Worm (Caenorhabditis elegans) whole organism, L4 larva: Measurements from ENCODE around the gene nyn-1.
A peak's percentile ranks its signal among the peaks of the same experiment; 100 is the strongest.

Source experiments
- F10B5.3 ChIP-seq: sonication (generic microtip); optimal IDR thresholded peaks from 2 replicates; lab custom pipeline; 2016; ENCODE audit warnings: mild to moderate bottlenecking, missing genetic modification characterization, missing compliant biosample characterization
- F37D6.2 ChIP-seq: sonication (generic microtip); optimal IDR thresholded peaks from 2 replicates; lab custom pipeline; 2016; ENCODE audit warnings: mild to moderate bottlenecking, missing genetic modification characterization, missing compliant biosample characterization
- R02D3.7 ChIP-seq: fragments of 150-350 bp; sonication (generic microtip); optimal IDR thresholded peaks from 3 replicates; lab custom pipeline; 2014; ENCODE audit warnings: missing biosample characterization, missing genetic modification characterization
- T26A8.4 ChIP-seq: fragments of 200-800 bp; sonication (Bioruptor generic); IDR thresholded peaks from 2 replicates; pipeline ENCODE4 v1.3.6; 2022; ENCODE audit warnings: missing genetic modification characterization, missing compliant biosample characterization
- Y75B8A.6 ChIP-seq: fragments of 200-800 bp; sonication (Bioruptor generic); IDR thresholded peaks from 2 replicates; pipeline ENCODE4 v1.3.6; 2022; ENCODE audit warnings: missing genetic modification reagents, missing genetic modification characterization, missing compliant biosample characterization
- ZK337.2 ChIP-seq: fragments of 200-800 bp; sonication (Bioruptor generic); IDR thresholded peaks from 2 replicates; pipeline ENCODE4 v1.3.6; 2022; ENCODE audit warnings: missing genetic modification reagents, missing genetic modification characterization, missing compliant biosample characterization
- aly-2 ChIP-seq: sonication (generic microtip); optimal IDR thresholded peaks from 2 replicates; lab custom pipeline; 2018; ENCODE audit warnings: missing biosample characterization, missing genetic modification characterization
- ceh-20 ChIP-seq: fragments of 200-800 bp; sonication (Bioruptor generic); IDR thresholded peaks from 2 replicates; pipeline ENCODE4 v1.3.6; 2022; ENCODE audit warnings: missing genetic modification reagents, missing genetic modification characterization, missing compliant biosample characterization
- ceh-28 ChIP-seq: fragments of 150-350 bp; optimal IDR thresholded peaks from 2 replicates; lab custom pipeline; 2014; ENCODE audit warnings: missing biosample characterization, missing genetic modification reagents, missing genetic modification characterization
- ceh-44 ChIP-seq: fragments of 200-800 bp; sonication (Bioruptor generic); IDR thresholded peaks from 2 replicates; pipeline ENCODE4 v1.3.6; 2022; ENCODE audit warnings: missing genetic modification reagents, missing genetic modification characterization, missing compliant biosample characterization
- ceh-82 ChIP-seq: sonication (generic microtip); optimal IDR thresholded peaks from 2 replicates; lab custom pipeline; 2017; ENCODE audit warnings: missing biosample characterization, missing genetic modification characterization
- ces-1 ChIP-seq: fragments of 150-350 bp; sonication (generic microtip); optimal IDR thresholded peaks from 4 replicates; lab custom pipeline; 2014; ENCODE audit warnings: missing biosample characterization, missing genetic modification reagents, missing genetic modification characterization
- ctbp-1 ChIP-seq: fragments of 200-800 bp; sonication (Bioruptor generic); IDR thresholded peaks from 2 replicates; pipeline ENCODE4 v1.3.6; 2022; ENCODE audit warnings: missing genetic modification reagents, missing genetic modification characterization, missing compliant biosample characterization
- dmd-8 ChIP-seq: fragments of 200-800 bp; sonication (Bioruptor generic); IDR thresholded peaks from 2 replicates; pipeline ENCODE4 v1.3.6; 2022; ENCODE audit warnings: missing genetic modification characterization, missing compliant biosample characterization
- dve-1 ChIP-seq: sonication (generic microtip); optimal IDR thresholded peaks from 2 replicates; lab custom pipeline; 2017; ENCODE audit warnings: antibody characterized with exemption, mild to moderate bottlenecking, missing genetic modification characterization, missing compliant biosample characterization; ENCODE audit not compliant: insufficient read depth
- hlh-30 ChIP-seq: sonication (generic microtip); optimal IDR thresholded peaks from 2 replicates; lab custom pipeline; 2017; ENCODE audit warnings: antibody characterized with exemption, mild to moderate bottlenecking, missing genetic modification characterization, missing compliant biosample characterization; ENCODE audit not compliant: insufficient read depth
- jun-1 ChIP-seq: fragments of 150-350 bp; optimal IDR thresholded peaks from 2 replicates; lab custom pipeline; 2014; ENCODE audit warnings: missing biosample characterization, missing genetic modification reagents, missing genetic modification characterization
- lin-15B ChIP-seq: fragments of 150-350 bp; sonication (generic microtip); optimal IDR thresholded peaks from 3 replicates; lab custom pipeline; 2014; ENCODE audit warnings: missing biosample characterization, missing genetic modification characterization
- lir-3 ChIP-seq: sonication (generic microtip); optimal IDR thresholded peaks from 2 replicates; lab custom pipeline; 2016; ENCODE audit warnings: mild to moderate bottlenecking, missing genetic modification characterization, missing compliant biosample characterization
- mes-2 ChIP-seq: sonication (generic microtip); optimal IDR thresholded peaks from 2 replicates; lab custom pipeline; 2016; ENCODE audit warnings: missing genotype, mild to moderate bottlenecking, missing genetic modification characterization, missing compliant biosample characterization; ENCODE audit not compliant: poor library complexity, severe bottlenecking
- nhr-10 ChIP-seq: fragments of 150-350 bp; optimal IDR thresholded peaks from 2 replicates; lab custom pipeline; 2014; ENCODE audit warnings: missing biosample characterization, missing genetic modification characterization
- nhr-11 ChIP-seq: fragments of 150-350 bp; optimal IDR thresholded peaks from 2 replicates; lab custom pipeline; 2014; ENCODE audit warnings: missing biosample characterization, missing genetic modification characterization
- nhr-237 ChIP-seq: sonication (generic microtip); optimal IDR thresholded peaks from 2 replicates; lab custom pipeline; 2017; ENCODE audit warnings: missing biosample characterization, missing genetic modification characterization
- nhr-28 ChIP-seq: fragments of 150-350 bp; optimal IDR thresholded peaks from 2 replicates; lab custom pipeline; 2014; ENCODE audit warnings: missing biosample characterization, missing genetic modification characterization
- nhr-41 ChIP-seq: fragments of 200-800 bp; sonication (Bioruptor generic); IDR thresholded peaks from 2 replicates; pipeline ENCODE4 v1.3.6; 2022; ENCODE audit warnings: missing genetic modification reagents, missing genetic modification characterization, missing compliant biosample characterization
- nhr-48 ChIP-seq: sonication (generic microtip); optimal IDR thresholded peaks from 2 replicates; lab custom pipeline; 2016; ENCODE audit warnings: mild to moderate bottlenecking, missing genetic modification characterization, missing compliant biosample characterization
- nhr-76 ChIP-seq: fragments of 150-350 bp; optimal IDR thresholded peaks from 2 replicates; lab custom pipeline; 2014; ENCODE audit warnings: missing biosample characterization, missing genetic modification characterization
- nhr-77 ChIP-seq: fragments of 150-350 bp; optimal IDR thresholded peaks from 2 replicates; lab custom pipeline; 2014; ENCODE audit warnings: missing biosample characterization, missing genetic modification characterization
- pha-4 ChIP-seq, 2 experiments: fragments of 150-350 bp in 1 of 2; fragments of 200-800 bp in 1 of 2; sonication (Bioruptor generic) in 1 of 2; IDR thresholded peaks in 1 of 2; optimal IDR thresholded peaks in 1 of 2; 2 replicates each; pipeline versions ENCODE4 v1.3.6 to Lab custom; 2014 to 2022; ENCODE audit warnings: missing genetic modification characterization in 2 of 2, missing genetic modification reagents in 2 of 2, missing biosample characterization in 1 of 2, missing compliant biosample characterization in 1 of 2
- rbr-2 ChIP-seq: sonication (generic microtip); optimal IDR thresholded peaks from 2 replicates; lab custom pipeline; 2016; ENCODE audit warnings: missing genotype, missing genetic modification characterization, missing compliant biosample characterization
- sdz-12 ChIP-seq: fragments of 200-800 bp; sonication (Bioruptor generic); optimal IDR thresholded peaks from 2 replicates; lab custom pipeline; 2018; ENCODE audit warnings: mild to moderate bottlenecking, missing genetic modification characterization, missing compliant biosample characterization
- spr-3 ChIP-seq: fragments of 200-800 bp; sonication (Bioruptor generic); optimal IDR thresholded peaks from 2 replicates; lab custom pipeline; 2018; ENCODE audit warnings: mild to moderate bottlenecking, missing genetic modification characterization, missing compliant biosample characterization
- tra-1 ChIP-seq: fragments of 200-800 bp; sonication (Bioruptor generic); IDR thresholded peaks from 2 replicates; pipeline ENCODE4 v1.3.6; 2022; ENCODE audit warnings: missing genetic modification reagents, missing genetic modification characterization, missing compliant biosample characterization
- unc-39 ChIP-seq: sonication (generic microtip); optimal IDR thresholded peaks from 2 replicates; lab custom pipeline; 2017; ENCODE audit warnings: missing biosample characterization, missing genetic modification characterization
- unc-62 ChIP-seq, 3 experiments: fragments of 150-350 bp in 1 of 3; sonication (generic microtip); optimal IDR thresholded peaks in 2 of 3; peaks in 1 of 3; 1 replicate in 1 of 3; 2 replicates in 2 of 3; lab custom pipeline; 2014 to 2017; ENCODE audit warnings: missing biosample characterization in 3 of 3, missing genetic modification characterization in 3 of 3, missing genetic modification reagents in 3 of 3, missing genotype in 1 of 3
- vab-7 ChIP-seq: fragments of 200-800 bp; sonication (Bioruptor generic); IDR thresholded peaks from 2 replicates; pipeline ENCODE4 v1.3.6; 2022; ENCODE audit warnings: missing genetic modification reagents, missing genetic modification characterization, missing compliant biosample characterization
- zfp-2 ChIP-seq: sonication (generic microtip); optimal IDR thresholded peaks from 2 replicates; lab custom pipeline; 2016; ENCODE audit warnings: mild to moderate bottlenecking, missing genetic modification characterization, missing compliant biosample characterization
- zip-11 ChIP-seq: fragments of 200-800 bp; sonication (Bioruptor generic); IDR thresholded peaks from 2 replicates; pipeline ENCODE4 v1.3.6; 2022; ENCODE audit warnings: missing genetic modification characterization, missing compliant biosample characterization

The nyn-1 gene

DNA sequence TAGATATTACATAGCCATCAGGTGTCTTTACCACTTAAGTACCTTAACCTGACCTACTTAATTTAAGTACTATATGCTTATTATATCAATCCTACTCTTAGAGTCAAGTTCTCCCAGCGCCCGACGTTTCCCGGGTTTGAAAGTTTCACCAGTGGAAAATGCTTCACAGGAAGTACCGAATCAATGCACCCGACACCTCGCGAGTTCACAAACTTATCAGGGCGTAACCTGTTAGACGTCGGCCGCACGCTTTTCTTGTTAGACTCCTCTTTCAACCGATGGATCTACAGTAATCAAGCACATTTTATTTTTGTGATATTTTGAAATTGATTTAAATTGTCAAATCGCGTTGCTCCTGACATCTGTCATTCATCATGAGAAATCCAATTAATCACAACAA lies 8.5 kb upstream of the nyn-1 start:
- no peak for TF ChIP-seq jun-1 (tag; lab: Kevin White, UChicago)
- no peak for TF ChIP-seq nhr-237 (tag; lab: Kevin White, UChicago)
- no peak for TF ChIP-seq nhr-76 (tag; lab: Kevin White, UChicago)
- TF ChIP-seq rbr-2 (tag; lab: Kevin White, UChicago), result no peak
- no peak for TF ChIP-seq dve-1 (tag; lab: Kevin White, UChicago)
- no peak for TF ChIP-seq ceh-44 (GFP tag; lab: Robert Waterston, UW)
- TF ChIP-seq mes-2, result no peak
- no peak for TF ChIP-seq R02D3.7 (tag; lab: Kevin White, UChicago)
- no peak for TF ChIP-seq nhr-28 (tag; lab: Kevin White, UChicago)
- TF ChIP-seq ctbp-1 (GFP tag; lab: Robert Waterston, UW), result no peak
- no peak for TF ChIP-seq nhr-10 (tag; lab: Kevin White, UChicago)
- TF ChIP-seq unc-39 (tag; lab: Kevin White, UChicago), result no peak
- no peak for TF ChIP-seq spr-3

DNA sequence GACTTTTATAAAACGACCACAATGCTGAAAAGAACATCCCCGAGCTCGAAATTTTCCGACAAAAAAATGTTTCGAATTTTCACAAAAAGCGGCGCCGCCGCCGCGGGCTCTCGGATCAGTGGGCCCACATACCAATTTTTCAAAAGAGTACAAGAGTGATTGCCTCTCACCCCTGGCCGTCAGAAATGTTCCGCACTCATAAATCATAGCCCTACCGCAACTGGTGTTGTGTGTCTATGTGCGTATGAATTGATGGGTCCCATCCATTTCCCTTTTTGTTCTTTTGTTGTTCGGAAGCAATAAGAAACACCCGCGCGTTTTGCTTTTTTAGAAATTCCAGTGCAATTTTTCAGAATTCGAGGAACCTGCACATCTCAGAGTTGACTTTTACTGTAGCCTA lies 7.8 kb upstream of the nyn-1 start:
- TF ChIP-seq nhr-41 (GFP tag; lab: Robert Waterston, UW) (no peak), nhr-48 (no peak), nhr-11 (no peak), lir-3 (tag; lab: Kevin White, UChicago) (no peak), ceh-82 (tag; lab: Kevin White, UChicago) (no peak), T26A8.4 (GFP tag; lab: Robert Waterston, UW) (no peak), F10B5.3 (tag; lab: Kevin White, UChicago) (no peak), unc-62 (GFP tag; optimal IDR thresholded peaks at IDR 0.05 in 1 of 2; lab: Kevin White, UChicago) (peak in 1 of 2 experiments; percentile 97), unc-62 (tag; optimal IDR thresholded peaks at IDR 0.05; lab: Kevin White, UChicago) (peak; percentile 17), vab-7 (GFP tag; lab: Robert Waterston, UW) (peak; percentile 27; the same call in 1 of the 2 replicates), ceh-20 (peak; percentile 86), tra-1 (GFP tag; lab: Robert Waterston, UW) (0 out of 2 replicates have a peak, but pooled peaks have one; percentile 15)
- TF ChIP-seq, all 104 proteins: peak for 4

DNA sequence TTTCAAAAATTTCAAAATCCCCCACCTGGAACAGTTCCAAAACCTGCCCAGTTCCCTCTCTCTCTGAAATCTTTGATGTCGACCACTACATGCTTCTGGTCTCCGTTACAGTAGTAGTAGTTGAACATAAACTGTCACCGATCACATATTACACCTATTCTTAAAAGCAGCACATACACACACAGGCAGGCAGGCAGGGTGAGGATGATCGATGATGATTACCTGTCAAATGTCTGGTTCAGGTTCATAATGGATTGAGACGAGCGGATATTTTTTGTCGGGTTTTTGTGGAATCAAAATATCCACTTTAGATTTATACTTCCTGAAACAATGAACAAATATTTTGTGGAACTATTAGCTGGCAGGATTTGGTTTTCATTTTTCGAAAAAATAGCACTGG lies 7.2 kb upstream of the nyn-1 start:
- no peak for TF ChIP-seq aly-2
- TF ChIP-seq dmd-8 (GFP tag; lab: Robert Waterston, UW), result no peak
- no peak for TF ChIP-seq lin-15B (tag; lab: Kevin White, UChicago)
- no peak for TF ChIP-seq Y75B8A.6
- no peak for TF ChIP-seq pha-4 (GFP tag; IDR thresholded peaks at IDR 0.05; lab: Robert Waterston, UW)
- no peak for TF ChIP-seq pha-4 (tag; optimal IDR thresholded peaks at IDR 0.05; lab: Kevin White, UChicago)
- TF ChIP-seq tra-1 (GFP tag; lab: Robert Waterston, UW), result no peak
- no peak for TF ChIP-seq ZK337.2 (GFP tag; lab: Robert Waterston, UW)
- no peak for TF ChIP-seq zip-11 (GFP tag; lab: Robert Waterston, UW)
- TF ChIP-seq sdz-12, result no peak
- TF ChIP-seq zfp-2 (tag; lab: Kevin White, UChicago), result no peak
- TF ChIP-seq ceh-28 (tag; lab: Kevin White, UChicago), result no peak
- no peak for TF ChIP-seq ces-1 (GFP tag; lab: Kevin White, UChicago)
- no peak for TF ChIP-seq nhr-77 (tag; lab: Kevin White, UChicago)
- no peak for TF ChIP-seq nhr-237 (tag; lab: Kevin White, UChicago)
- no peak for TF ChIP-seq unc-39 (tag; lab: Kevin White, UChicago)
- no peak for TF ChIP-seq F37D6.2
- no peak for TF ChIP-seq hlh-30 (tag; lab: Kevin White, UChicago)
